Fruit fly (Drosophila melanogaster): ENCODE results near the gene CG9837.

DNA sequence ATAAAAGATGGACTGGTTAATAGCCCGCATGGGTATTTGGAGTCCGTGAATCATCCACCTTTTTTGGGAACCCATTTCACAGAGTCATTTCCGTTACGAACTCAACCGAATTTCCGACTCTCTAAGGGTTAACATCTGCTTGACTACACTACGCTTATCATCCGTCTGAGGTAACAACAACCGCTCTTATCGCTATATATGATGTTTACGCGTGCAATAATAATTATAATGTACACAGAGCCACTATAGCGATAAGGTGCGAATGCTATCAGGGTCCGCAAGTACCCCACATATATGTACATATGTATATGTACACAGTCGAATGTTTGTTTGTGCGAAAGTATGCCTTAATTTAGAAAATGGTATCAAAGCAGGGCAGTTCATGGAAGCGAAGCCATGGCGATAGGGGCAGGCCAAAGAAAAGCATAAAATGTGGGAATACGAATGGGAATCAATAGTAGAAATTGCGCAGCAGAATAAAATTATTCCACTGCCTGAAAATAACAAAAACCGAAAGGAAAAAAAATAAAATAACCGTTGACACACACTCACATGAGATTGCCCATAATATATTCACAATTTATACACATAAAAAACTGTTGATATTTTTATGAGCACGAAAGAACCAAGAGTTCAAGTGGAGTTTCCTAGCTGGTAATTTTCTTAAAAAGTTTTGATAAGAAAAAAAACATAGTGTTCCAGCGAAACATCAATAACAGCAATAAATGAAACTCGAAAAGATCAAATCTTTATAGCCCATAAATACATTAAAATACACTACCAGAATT is 2.8 kb downstream of the CG9837 start:
- TF ChIP-seq psq (optimal IDR thresholded peaks at IDR 0.05) (no peak), CG8478 (optimal IDR thresholded peaks at IDR 0.05) (no peak), usp (GFP tag; optimal IDR thresholded peaks at IDR 0.05) (no peak), Dll (optimal IDR thresholded peaks at IDR 0.05) (no peak)
